Worm (Caenorhabditis elegans) whole organism, young adult: ENCODE results near the gene Y45F10C.1.

Source experiments
- F22D6.2 ChIP-seq: sonication (generic microtip); optimal IDR thresholded peaks from 2 replicates; lab custom pipeline; 2016; ENCODE audit warnings: mild to moderate bottlenecking, missing genetic modification characterization, missing compliant biosample characterization
- let-526 ChIP-seq: fragments of 200-800 bp; sonication (Bioruptor generic); IDR thresholded peaks from 2 replicates; pipeline ENCODE4 v1.3.6; 2022; ENCODE audit warnings: missing genetic modification reagents, missing genetic modification characterization, missing compliant biosample characterization
- let-607 ChIP-seq, 2 experiments: fragments of 200-800 bp in 1 of 2; sonication (Bioruptor generic) in 1 of 2; sonication (generic microtip) in 1 of 2; optimal IDR thresholded peaks; 2 replicates each; lab custom pipeline; 2016 to 2018; ENCODE audit warnings: mild to moderate bottlenecking in 2 of 2, missing compliant biosample characterization in 2 of 2, missing genetic modification characterization in 2 of 2, moderate library complexity in 2 of 2, missing genotype in 1 of 2
- tbp1 ChIP-seq: fragments of 200-800 bp; sonication (Bioruptor generic); optimal IDR thresholded peaks from 2 replicates; lab custom pipeline; 2018; ENCODE audit warnings: mild to moderate bottlenecking, missing genetic modification characterization, missing compliant biosample characterization
- unc-130 ChIP-seq: sonication (generic microtip); optimal IDR thresholded peaks from 2 replicates; lab custom pipeline; 2016; ENCODE audit warnings: missing genetic modification reagents, missing genetic modification characterization, missing compliant biosample characterization
- ztf-26 ChIP-seq: sonication (generic microtip); optimal IDR thresholded peaks from 2 replicates; lab custom pipeline; 2017; ENCODE audit warnings: missing genetic modification characterization, missing compliant biosample characterization

ce11 chrIV:13707894-13708293 is 48.5 kb upstream of the Y45F10C.1 start:
- TF ChIP-seq ztf-26 (tag; lab: Kevin White, UChicago) (no peak), tbp1 (no peak), unc-130 (no peak), let-607 (tag; optimal IDR thresholded peaks at IDR 0.05; lab: Kevin White, UChicago) (peak; percentile 45 to 46), F22D6.2 (no peak), let-526 (GFP tag; lab: Robert Waterston, UW) (no peak)
